Worm (Caenorhabditis elegans) whole organism, L2 larva: ENCODE data around the gene F10C1.3.

Experiments
- crh-2 ChIP-seq: sonication (generic microtip); optimal IDR thresholded peaks from 2 replicates; lab custom pipeline; 2017; ENCODE audit warnings: missing biosample characterization, missing genetic modification characterization
- lin-13 ChIP-seq: fragments of 150-350 bp; optimal IDR thresholded peaks from 2 replicates; lab custom pipeline; 2014; ENCODE audit warnings: missing biosample characterization, missing genetic modification reagents, missing genetic modification characterization
- nhr-11 ChIP-seq: fragments of 150-350 bp; optimal IDR thresholded peaks from 2 replicates; lab custom pipeline; 2014; ENCODE audit warnings: missing biosample characterization, missing genetic modification characterization
- nhr-23 ChIP-seq: fragments of 150-350 bp; optimal IDR thresholded peaks from 2 replicates; lab custom pipeline; 2014; ENCODE audit warnings: missing biosample characterization, missing genetic modification reagents, missing genetic modification characterization
- unc-39 ChIP-seq: fragments of 150-350 bp; optimal IDR thresholded peaks from 2 replicates; lab custom pipeline; 2014; ENCODE audit warnings: missing biosample characterization, missing genetic modification characterization
- unc-62 ChIP-seq: fragments of 150-350 bp; optimal IDR thresholded peaks from 2 replicates; lab custom pipeline; 2014; ENCODE audit warnings: missing biosample characterization, missing genetic modification reagents, missing genetic modification characterization
- zag-1 ChIP-seq: fragments of 150-350 bp; optimal IDR thresholded peaks from 2 replicates; lab custom pipeline; 2014; ENCODE audit warnings: missing biosample characterization, missing genetic modification characterization

DNA sequence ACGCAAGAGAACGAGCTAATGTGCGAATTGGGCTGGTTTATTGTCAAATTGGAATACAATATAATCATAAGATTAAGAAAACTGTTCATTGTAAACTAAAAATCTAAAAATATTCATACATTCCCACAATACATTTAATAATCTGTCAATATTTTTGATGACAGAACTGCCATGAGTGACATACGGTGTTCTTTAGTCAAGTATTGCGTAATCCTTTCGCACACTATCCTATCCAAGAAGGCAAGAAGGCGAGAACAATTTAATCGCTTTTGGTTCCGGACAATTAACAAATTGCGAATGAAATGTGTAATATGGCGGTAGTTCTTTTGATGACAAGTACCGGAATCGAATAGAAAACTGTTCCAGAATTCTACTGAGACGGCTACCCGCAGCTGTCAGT, 22.7 kb downstream of the F10C1.3 start:
- no peak for TF ChIP-seq unc-62
- no peak for TF ChIP-seq zag-1
- no peak for TF ChIP-seq nhr-23 (tag; lab: Kevin White, UChicago)
- no peak for TF ChIP-seq nhr-11 (tag; lab: Kevin White, UChicago)
- no peak for TF ChIP-seq crh-2 (tag; lab: Kevin White, UChicago)
- no peak for TF ChIP-seq lin-13 (GFP tag; lab: Kevin White, UChicago)
- no peak for TF ChIP-seq unc-39 (tag; lab: Kevin White, UChicago)
